Fruit fly (Drosophila melanogaster) whole organism, pupa: ENCODE measurements around the gene Osi6.

ENCODE experiments used
- CG12605 ChIP-seq: fragments of 200-800 bp; sonication (Bioruptor generic); IDR thresholded peaks from 2 replicates; pipeline ENCODE4 v1.3.6; 2022; ENCODE audit warnings: missing biosample characterization, missing genetic modification characterization
- CG14655 ChIP-seq: fragments of 200-800 bp; sonication (Bioruptor generic); optimal IDR thresholded peaks from 3 replicates; lab custom pipeline; 2017; ENCODE audit warnings: mild to moderate bottlenecking, missing biosample characterization, missing genetic modification reagents, missing genetic modification characterization
- CG8301 ChIP-seq: fragments of 200-800 bp; sonication (Bioruptor generic); optimal IDR thresholded peaks from 2 replicates; lab custom pipeline; 2018; ENCODE audit warnings: missing biosample characterization, mild to moderate bottlenecking, missing genetic modification characterization
- D1 ChIP-seq: fragments of 200-800 bp; sonication (Bioruptor generic); optimal IDR thresholded peaks from 2 replicates; lab custom pipeline; 2018; ENCODE audit warnings: missing biosample characterization, mild to moderate bottlenecking, missing genetic modification characterization, moderate library complexity
- EcR ChIP-seq: fragments of 200-800 bp; sonication (Bioruptor generic); optimal IDR thresholded peaks from 3 replicates; lab custom pipeline; 2019; ENCODE audit warnings: missing biosample characterization, missing genetic modification characterization, mild to moderate bottlenecking, moderate library complexity, missing genetic modification reagents
- Ets98B ChIP-seq: fragments of 200-800 bp; sonication (Bioruptor generic); IDR thresholded peaks from 2 replicates; pipeline ENCODE4 v1.3.6; 2022; ENCODE audit warnings: missing biosample characterization, missing genetic modification characterization
- rn ChIP-seq: fragments of 200-800 bp; sonication (Bioruptor generic); IDR thresholded peaks from 2 replicates; pipeline ENCODE4 v1.3.6; 2022; ENCODE audit warnings: missing biosample characterization, missing genetic modification characterization

DNA sequence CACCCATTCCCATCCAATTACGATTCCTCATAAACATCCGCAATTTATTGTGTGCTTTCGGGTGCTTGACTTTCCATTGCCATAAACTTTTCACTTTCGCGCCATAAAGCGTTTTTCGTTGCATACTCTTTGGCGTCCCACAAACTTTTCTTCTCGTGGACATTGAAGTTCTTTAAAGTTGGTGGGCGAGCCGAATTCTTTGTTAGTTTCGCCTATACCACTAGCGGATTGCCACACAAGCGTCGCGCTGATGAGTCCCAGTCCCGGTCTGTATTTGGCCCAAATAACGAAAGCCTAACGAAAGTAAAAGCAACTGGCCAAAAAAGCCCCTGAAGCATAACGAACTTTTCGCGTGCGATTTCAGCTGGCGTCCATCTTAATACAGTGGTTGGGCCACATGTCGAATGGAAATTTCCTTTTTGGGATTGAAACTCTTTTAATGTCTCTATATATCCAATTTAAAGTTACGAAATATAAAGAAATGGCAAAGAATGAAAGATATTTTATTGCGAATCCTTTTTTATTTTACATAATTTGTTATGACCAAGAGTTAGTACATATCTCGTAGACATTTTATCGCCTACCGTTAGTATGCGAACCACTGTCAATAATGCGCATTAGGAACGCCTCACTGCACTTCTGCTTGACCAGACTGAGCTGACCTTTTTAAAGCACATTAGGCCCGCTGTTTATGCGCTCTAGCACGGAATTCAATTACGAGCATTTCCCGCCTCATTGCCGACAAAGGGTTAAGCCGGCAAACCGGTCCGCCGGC lies 24.1 kb upstream of the Osi6 start:
- TF ChIP-seq CG12605 = no peak
- no peak for TF ChIP-seq rn (GFP tag; lab: Robert Waterston, UW)
- TF ChIP-seq CG14655 (GFP tag; lab: Kevin White, UChicago) = peak; percentile 27
- TF ChIP-seq Ets98B (GFP tag; lab: Robert Waterston, UW) = no peak
- no peak for TF ChIP-seq D1 (tag; lab: Kevin White, UChicago)
- TF ChIP-seq CG8301 = no peak
- TF ChIP-seq EcR = no peak
